Worm (Caenorhabditis elegans) whole organism, young adult: ENCODE measurements around the gene sru-25.

Source experiments
- ceh-79 ChIP-seq: sonication (generic microtip); optimal IDR thresholded peaks from 2 replicates; lab custom pipeline; 2017; ENCODE audit warnings: mild to moderate bottlenecking, missing genetic modification characterization, missing compliant biosample characterization
- nhr-27 ChIP-seq: fragments of 200-800 bp; sonication (Bioruptor generic); optimal IDR thresholded peaks from 2 replicates; lab custom pipeline; 2018; ENCODE audit warnings: mild to moderate bottlenecking, missing genetic modification characterization, moderate library complexity, missing compliant biosample characterization
- somi-1 ChIP-seq: fragments of 200-800 bp; sonication (Bioruptor generic); optimal IDR thresholded peaks from 2 replicates; lab custom pipeline; 2018; ENCODE audit warnings: mild to moderate bottlenecking, missing genetic modification characterization, missing compliant biosample characterization

DNA sequence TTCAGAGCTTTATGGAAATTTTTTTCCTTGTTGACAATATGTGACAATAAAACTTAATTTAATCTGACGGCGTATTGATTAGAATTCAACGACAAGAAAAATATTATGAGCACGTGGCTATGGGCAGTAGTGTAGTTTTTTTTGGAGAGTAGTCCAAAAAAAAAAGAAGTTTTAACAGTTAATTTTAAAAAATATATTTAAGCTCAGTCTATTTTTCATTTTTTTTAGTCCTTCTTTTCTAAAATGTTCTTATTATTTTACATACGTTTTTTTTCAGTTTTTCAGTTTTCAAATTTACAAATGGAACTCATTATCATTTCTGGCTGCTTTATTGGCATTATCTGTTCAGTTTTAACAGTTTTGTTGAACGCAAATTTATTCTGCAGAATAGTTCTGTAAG lies 34.7 kb upstream of the sru-25 start, which contains the start of gene srbc-39:
- TF ChIP-seq nhr-27 (tag; lab: Kevin White, UChicago) (no peak), somi-1 (GFP tag; lab: Kevin White, UChicago) (no peak), ceh-79 (tag; lab: Kevin White, UChicago) (no peak)
